Worm (Caenorhabditis elegans): ENCODE results near the gene asp-8.

The asp-8 gene

ce11 chrV:3071548-3071947 is 47.2 kb downstream of the asp-8 start, which contains the start of gene C50H11.13:
Gene C50H11.13, minus strand, starts transcription at chrV:3071648.
- TF ChIP-seq ceh-36 (tag; optimal IDR thresholded peaks at IDR 0.05), result no peak
- no peak for TF ChIP-seq aly-1 (tag; optimal IDR thresholded peaks at IDR 0.05)
- no peak for TF ChIP-seq tbx-11 (GFP tag; IDR thresholded peaks at IDR 0.05)
- no peak for TF ChIP-seq hmg-4 (GFP tag; optimal IDR thresholded peaks at IDR 0.05)
- no peak for TF ChIP-seq ama-1 (optimal IDR thresholded peaks at IDR 0.05)
- no peak for TF ChIP-seq tbx-37 (GFP tag; conservative IDR thresholded peaks at IDR 0.05)
- no peak for TF ChIP-seq hmbx-1 (tag; optimal IDR thresholded peaks at IDR 0.05)
- no peak for TF ChIP-seq ceh-13 (GFP tag; optimal IDR thresholded peaks at IDR 0.05)
- no peak for TF ChIP-seq B0310.2 (tag; optimal IDR thresholded peaks at IDR 0.05)
- no peak for TF ChIP-seq pes-1 (GFP tag; IDR thresholded peaks at IDR 0.05)
- TF ChIP-seq F13C5.2 (tag; optimal IDR thresholded peaks at IDR 0.05), result no peak
- no peak for TF ChIP-seq flt-1 (GFP tag; IDR thresholded peaks at IDR 0.05)

All from whole organism, early embryonic.